Worm (Caenorhabditis elegans) whole organism, L4/young adult: ENCODE measurements around the gene C53A3.4.
"Not testable (repeated sequence)": the region's sequence is repeated elsewhere in the genome, so short reads cannot be mapped to it uniquely, and the experiment has no call there.

Experiments
- W03F9.2 ChIP-seq: fragments of 150-350 bp; optimal IDR thresholded peaks from 2 replicates; lab custom pipeline; 2014; ENCODE audit warnings: missing biosample characterization, missing genetic modification characterization
- dao-5 ChIP-seq: sonication (generic microtip); optimal IDR thresholded peaks from 2 replicates; lab custom pipeline; 2016; ENCODE audit warnings: missing genotype, missing genetic modification characterization, moderate library complexity, missing compliant biosample characterization
- him-1 ChIP-seq: sonication (generic microtip); optimal IDR thresholded peaks from 2 replicates; lab custom pipeline; 2016; ENCODE audit warnings: missing genotype, missing genetic modification reagents, missing genetic modification characterization, missing compliant biosample characterization

Gene C53A3.4

ce11 chrV:5758780-5759179, at the start of gene C53A3.4:
Gene C53A3.4 (minus strand): TSS chrV:5758880.
- TF ChIP-seq him-1 (tag; lab: Kevin White, UChicago) (no peak), dao-5 (tag; lab: Kevin White, UChicago) (no peak), W03F9.2 (tag; lab: Kevin White, UChicago) (no peak)

ce11 chrV:5805467-5805866, 46.8 kb upstream of the C53A3.4 start, which contains the start of gene ZC250.5:
Gene ZC250.5 (plus strand): TSS chrV:5805767.
- TF ChIP-seq W03F9.2 (tag; lab: Kevin White, UChicago) (no peak), dao-5 (tag; lab: Kevin White, UChicago) (no peak), him-1 (tag; lab: Kevin White, UChicago) (no peak)

- TF ChIP-seq him-1 (tag; lab: Kevin White, UChicago) (no peak), dao-5 (tag; lab: Kevin White, UChicago) (no peak)
Measured at ce11 chrV:5799373-5799772, 40.7 kb upstream of the C53A3.4 start, which contains the start of gene cyn-17. Gene cyn-17 (plus strand): TSS chrV:5799673.

- TF ChIP-seq W03F9.2 (tag; lab: Kevin White, UChicago): no peak
- TF ChIP-seq dao-5 (tag; lab: Kevin White, UChicago): no peak
- no peak for TF ChIP-seq him-1 (tag; lab: Kevin White, UChicago)
Measured at ce11 chrV:5798132-5798531, 39.5 kb upstream of the C53A3.4 start, which contains the start of gene nstp-3. Gene nstp-3 (minus strand): TSS chrV:5798232.

- no peak for TF ChIP-seq dao-5 (tag; lab: Kevin White, UChicago)
- TF ChIP-seq W03F9.2 (tag; lab: Kevin White, UChicago): no peak
- TF ChIP-seq him-1 (tag; lab: Kevin White, UChicago): no peak
Measured at ce11 chrV:5792031-5792430, 33.4 kb upstream of the C53A3.4 start, which contains the start of gene ZC250.2. Gene ZC250.2 (plus strand): TSS chrV:5792331.

ce11 chrV:5790497-5791280, 32.0 kb upstream of the C53A3.4 start, which contains the start of the genes nhr-142 and F44E7.9:
Gene nhr-142 (minus strand): TSS chrV:5790553.
Gene F44E7.9 (plus strand): TSS chrV:5791230.
- TF ChIP-seq dao-5 (tag; lab: Kevin White, UChicago): no peak
- TF ChIP-seq W03F9.2 (tag; lab: Kevin White, UChicago): peak; percentile 90
- peak; percentile 69 for TF ChIP-seq him-1 (tag; lab: Kevin White, UChicago)

ce11 chrV:5788650-5789049, 30.0 kb upstream of the C53A3.4 start:
- TF ChIP-seq him-1 (tag; lab: Kevin White, UChicago): no peak
- no peak for TF ChIP-seq W03F9.2 (tag; lab: Kevin White, UChicago)
- TF ChIP-seq dao-5 (tag; lab: Kevin White, UChicago): no peak

- TF ChIP-seq dao-5 (tag; lab: Kevin White, UChicago) (no peak), him-1 (tag; lab: Kevin White, UChicago) (no peak), W03F9.2 (tag; lab: Kevin White, UChicago) (no peak)
Measured at ce11 chrV:5785372-5785771, 26.7 kb upstream of the C53A3.4 start, which contains the start of gene F44E7.7. Gene F44E7.7 (minus strand): TSS chrV:5785472.

- TF ChIP-seq him-1 (tag; lab: Kevin White, UChicago): no peak
- no peak for TF ChIP-seq dao-5 (tag; lab: Kevin White, UChicago)
- TF ChIP-seq W03F9.2 (tag; lab: Kevin White, UChicago): no peak
Measured at ce11 chrV:5782687-5783086, 24.0 kb upstream of the C53A3.4 start, which contains the start of gene fbxa-183. Gene fbxa-183 (minus strand): TSS chrV:5782787.

ce11 chrV:5780713-5781360, 22.2 kb upstream of the C53A3.4 start, which contains the start of gene F44E7.5:
Gene F44E7.5 (minus strand): TSS chrV:5780922.
- TF ChIP-seq dao-5 (tag; lab: Kevin White, UChicago): no peak
- peak; percentile 50 for TF ChIP-seq W03F9.2 (tag; lab: Kevin White, UChicago)

ce11 chrV:5779984-5780383, 21.3 kb upstream of the C53A3.4 start:
- TF ChIP-seq dao-5 (tag; lab: Kevin White, UChicago) (no peak), him-1 (tag; lab: Kevin White, UChicago) (no peak), W03F9.2 (tag; lab: Kevin White, UChicago) (no peak)

- TF ChIP-seq him-1, W03F9.2, dao-5 (tag; lab: Kevin White, UChicago): not testable (repeated sequence)
Measured at ce11 chrV:5776941-5777340, 18.3 kb upstream of the C53A3.4 start, which contains the start of gene F44E7.4. Gene F44E7.4 (minus strand): TSS chrV:5776953.

ce11 chrV:5774137-5774536, 15.5 kb upstream of the C53A3.4 start:
- TF ChIP-seq him-1 (tag; lab: Kevin White, UChicago): no peak
- no peak for TF ChIP-seq dao-5 (tag; lab: Kevin White, UChicago)
- TF ChIP-seq W03F9.2 (tag; lab: Kevin White, UChicago): no peak
